Fruit fly (Drosophila melanogaster) whole organism, embryonic: ENCODE measurements around the gene CG34284.

Experiments
- BEAF-32 ChIP-seq: fragments of 200-800 bp; sonication (Bioruptor generic); optimal IDR thresholded peaks from 3 replicates; lab custom pipeline; 2017; ENCODE audit warnings: missing biosample characterization, missing genetic modification characterization, mild to moderate bottlenecking, moderate library complexity, missing genetic modification reagents
- CG14441 ChIP-seq: fragments of 200-800 bp; sonication (Bioruptor generic); IDR thresholded peaks from 2 replicates; pipeline ENCODE4 v1.3.6; 2022; ENCODE audit warnings: missing biosample characterization, missing genetic modification characterization
- CG6854 ChIP-seq: fragments of 200-800 bp; sonication (Bioruptor generic); optimal IDR thresholded peaks from 3 replicates; lab custom pipeline; 2017; ENCODE audit warnings: missing biosample characterization, mild to moderate bottlenecking, missing genetic modification characterization
- Optix ChIP-seq: fragments of 200-800 bp; sonication (Bioruptor generic); IDR thresholded peaks from 3 replicates; pipeline ENCODE4 v1.3.6; 2022; ENCODE audit warnings: missing biosample characterization, missing genetic modification characterization

DNA sequence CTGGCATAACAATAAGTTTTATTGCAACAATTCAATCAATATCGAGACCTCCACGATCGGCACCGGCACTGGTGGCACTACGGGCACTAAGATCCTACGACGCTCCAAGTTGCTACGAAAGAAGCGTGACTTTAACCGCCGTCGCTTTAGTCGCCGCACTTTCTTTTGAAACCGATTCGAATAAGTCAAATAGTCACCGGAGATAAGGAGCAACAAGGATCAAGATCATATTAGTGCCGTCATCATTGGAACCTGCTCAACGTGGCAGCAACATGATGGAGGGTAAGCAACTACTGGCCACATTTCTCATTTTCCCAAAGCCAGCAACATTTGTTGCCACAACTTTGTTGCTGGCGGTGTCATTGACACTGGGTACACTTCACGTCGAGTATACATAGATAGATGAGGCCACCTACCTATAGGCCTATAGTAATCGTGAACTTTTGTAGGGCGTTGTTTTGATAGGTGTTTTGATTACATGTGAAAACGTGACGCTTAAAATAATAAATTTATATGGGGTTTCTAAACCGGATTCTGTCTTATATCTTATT is 13.0 kb upstream of the CG34284 start:
- TF ChIP-seq Optix (GFP tag; lab: Robert Waterston, UW) = no peak
- TF ChIP-seq BEAF-32 (GFP tag; lab: Kevin White, UChicago) = no peak
- TF ChIP-seq CG6854 = no peak
- TF ChIP-seq CG14441 (GFP tag; lab: Robert Waterston, UW) = no peak
